Fruit fly (Drosophila melanogaster) S2 (cell line): ENCODE data around the gene Vsp37A.
"Not testable (repeated sequence)": the region's sequence is repeated elsewhere in the genome, so short reads cannot be mapped to it uniquely, and the experiment has no call there.

Experiments used
- CG8478 ChIP-seq: fragments of >200 bp; optimal IDR thresholded peaks from 2 replicates; lab custom pipeline; 2018
- CTCF ChIP-seq, 2 experiments: fragments of >200 bp; optimal IDR thresholded peaks; 2 replicates each; lab custom pipeline; 2018

Gene Vsp37A

DNA sequence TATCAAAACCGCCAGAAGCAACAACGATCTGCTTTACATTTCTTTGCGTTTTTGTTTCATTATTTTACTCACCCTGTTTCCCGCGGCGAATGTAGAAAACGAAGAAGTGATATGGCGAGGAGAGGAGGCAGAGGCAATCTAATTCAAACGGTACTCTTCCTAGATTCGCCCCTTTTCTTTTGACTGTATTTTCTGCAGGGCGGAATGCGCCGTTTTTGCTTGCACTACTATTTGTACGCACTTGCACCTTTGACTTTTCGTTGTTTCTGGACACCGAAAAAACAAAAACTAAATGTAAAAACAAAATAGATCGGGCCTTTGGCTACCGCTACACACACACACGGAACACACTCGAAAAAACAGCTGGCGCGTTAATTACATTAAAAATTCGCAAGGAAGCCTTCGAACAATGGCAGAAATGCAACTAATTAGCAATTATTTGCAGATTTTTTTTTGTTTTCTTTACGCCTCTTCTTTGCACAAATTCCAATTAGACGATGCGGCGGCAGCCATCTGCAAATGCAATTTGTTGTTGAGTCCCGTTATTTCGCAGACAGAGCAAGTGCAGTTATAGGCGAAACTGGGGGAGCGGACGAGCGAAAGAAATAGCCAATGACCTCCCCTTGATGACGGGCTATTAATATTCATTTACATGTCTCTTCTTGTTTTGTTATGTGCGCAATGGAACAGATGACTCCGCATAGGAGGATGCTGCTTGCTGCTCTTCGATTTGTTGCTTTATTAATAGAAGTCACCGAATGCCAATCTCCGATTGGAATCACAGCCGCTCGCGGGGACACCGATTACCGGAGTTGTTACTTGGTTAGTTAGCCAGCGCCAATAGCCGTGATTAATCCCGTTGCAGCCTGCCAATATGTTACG, 1.9 kb upstream of the Vsp37A start:
- no peak for TF ChIP-seq CTCF (optimal IDR thresholded peaks at IDR 0.05; lab: Kevin White, UChicago)
- no peak for TF ChIP-seq CG8478 (lab: Kevin White, UChicago)

DNA sequence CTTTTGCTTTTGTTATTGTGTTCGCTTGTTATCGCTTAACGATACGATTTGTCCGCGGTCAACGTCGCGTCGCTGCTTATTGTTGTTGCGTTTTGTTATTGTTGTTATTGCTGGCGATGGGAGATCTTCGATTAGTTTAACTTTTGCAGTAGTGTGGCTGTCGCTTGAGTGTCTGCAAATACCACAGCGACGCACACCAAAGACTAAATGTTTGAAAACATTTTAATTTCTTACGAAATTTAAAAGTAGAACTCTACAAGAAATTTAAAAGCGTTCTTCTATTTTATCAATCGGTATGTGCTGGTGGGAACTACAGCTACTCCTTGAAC, 1.3 kb upstream of the Vsp37A start, which contains the start of gene spdi:
Gene spdi (minus strand): TSS at position 94 of the 329 bp plus-strand sequence.
- no peak for TF ChIP-seq CTCF (optimal IDR thresholded peaks at IDR 0.05; lab: Kevin White, UChicago)
- no peak for TF ChIP-seq CG8478 (lab: Kevin White, UChicago)

DNA sequence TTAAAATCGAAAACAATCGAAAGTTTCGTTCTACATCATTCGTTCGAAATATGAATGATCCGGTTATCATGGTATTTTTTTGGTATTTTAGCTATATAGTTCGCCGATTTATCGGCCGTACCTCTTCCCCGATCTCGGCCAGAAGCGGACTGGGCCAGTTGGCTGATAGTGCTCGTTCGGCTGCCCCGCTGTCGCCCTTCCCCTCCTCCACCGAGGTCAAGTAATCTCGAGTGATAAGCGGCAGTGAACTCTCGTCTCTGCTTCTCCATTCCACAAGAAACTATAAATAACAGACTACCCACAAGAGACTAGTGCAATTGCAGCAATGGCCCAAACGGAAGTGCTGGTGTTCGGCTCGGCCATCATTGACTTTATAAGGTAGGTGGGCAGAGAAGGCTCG, 2.0 kb downstream of the Vsp37A start, which contains the start of gene CG13369:
Gene CG13369 (plus strand): TSS at position 112 of the 400 bp plus-strand sequence.
- no peak for TF ChIP-seq CG8478 (lab: Kevin White, UChicago)
- TF ChIP-seq CTCF (optimal IDR thresholded peaks at IDR 0.05; lab: Kevin White, UChicago) = no peak

DNA sequence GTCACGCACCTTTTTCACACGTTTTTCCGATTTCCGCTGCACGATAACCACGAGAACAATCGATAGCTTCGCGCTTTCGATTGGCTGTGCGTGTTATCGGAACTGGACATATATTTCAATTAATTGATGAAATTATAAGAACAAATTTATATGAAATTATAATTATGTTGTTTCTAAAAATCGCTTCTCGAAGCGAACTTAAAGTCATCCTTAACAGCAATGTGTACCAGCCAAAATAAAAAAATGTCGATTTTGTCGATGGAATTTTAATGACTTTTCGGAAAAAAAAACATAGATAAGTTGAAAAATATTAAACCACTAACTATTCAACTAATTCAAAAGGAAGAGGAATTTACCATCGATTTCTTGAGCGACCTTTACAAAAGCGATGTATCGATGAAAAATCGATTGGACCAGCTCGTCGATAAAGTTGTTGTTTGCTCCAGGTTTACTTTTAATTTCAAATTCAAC, 3.9 kb downstream of the Vsp37A start, which contains the start of the genes CG13364 and Hinfp:
Gene CG13364 (minus strand): TSS at position 47 of the 471 bp plus-strand sequence.
Gene Hinfp (plus strand): TSS at position 386 of the 471 bp plus-strand sequence.
- TF ChIP-seq CTCF (optimal IDR thresholded peaks at IDR 0.05; lab: Kevin White, UChicago) = no peak
- no peak for TF ChIP-seq CG8478 (lab: Kevin White, UChicago)

DNA sequence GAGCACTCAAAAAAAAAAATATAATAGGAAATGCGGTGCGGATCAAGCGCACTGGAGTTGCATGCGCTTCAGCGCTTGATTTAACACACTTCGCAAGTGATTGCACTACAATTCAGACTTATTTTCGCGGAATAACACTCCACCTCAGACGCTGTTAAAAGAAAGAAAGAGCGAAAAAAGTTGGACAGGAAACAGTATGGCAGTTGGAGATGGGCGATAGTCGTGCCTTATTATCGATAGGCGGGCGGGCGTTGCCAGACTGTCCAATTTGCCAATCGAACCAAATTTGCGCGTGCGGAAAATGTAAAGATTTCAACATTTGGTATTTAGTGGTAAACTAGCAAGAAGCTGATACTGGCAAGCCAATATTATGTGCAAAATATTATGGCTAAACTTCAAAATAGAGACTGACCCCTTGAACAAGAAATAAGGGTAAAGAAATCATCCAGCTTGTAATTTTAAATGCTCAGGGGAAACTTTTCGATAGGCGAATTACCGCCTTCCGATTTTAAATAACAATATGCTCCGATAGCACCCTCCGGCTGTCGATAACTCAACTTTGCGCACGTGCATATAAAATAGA, 8.0 kb downstream of the Vsp37A start, which contains the start of the genes RpL36 and Mybbp1A:
Gene RpL36 (minus strand): TSS at position 245 of the 583 bp plus-strand sequence.
Gene Mybbp1A (plus strand): TSS at position 535 of the 583 bp plus-strand sequence.
- TF ChIP-seq CTCF (optimal IDR thresholded peaks at IDR 0.05; lab: Kevin White, UChicago) (peak; percentile 22 to 26), CG8478 (lab: Kevin White, UChicago) (no peak)

DNA sequence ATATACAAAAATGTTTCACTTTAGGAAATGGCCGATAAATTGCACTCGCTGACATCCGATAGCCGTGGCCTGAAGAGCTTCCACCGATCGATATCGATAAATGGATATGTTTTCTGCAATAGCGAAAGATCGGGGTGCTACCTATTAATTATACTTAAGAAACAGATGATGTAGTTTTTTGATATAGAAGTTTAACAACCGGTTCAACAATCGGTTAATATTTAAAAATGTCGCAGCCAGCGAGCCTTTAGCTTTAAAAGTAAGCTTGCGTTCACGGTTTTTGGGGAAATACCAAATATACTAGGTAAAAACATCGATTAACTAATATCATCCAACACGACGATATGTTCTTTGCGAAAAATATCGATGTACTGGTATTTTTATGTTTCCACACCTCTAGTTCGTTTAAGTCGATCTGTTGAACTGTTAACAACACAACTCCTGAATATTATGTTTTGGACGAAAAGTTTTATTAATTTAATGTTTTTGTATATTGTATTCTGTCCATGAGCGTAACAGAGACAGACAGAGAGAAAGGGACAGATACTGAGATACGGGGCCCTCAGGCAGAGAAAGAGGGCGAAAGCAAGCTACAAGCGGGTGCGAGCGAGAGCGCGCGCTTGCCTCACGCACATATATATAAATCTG, 14.3 kb downstream of the Vsp37A start, which contains the start of gene Dredd:
Gene Dredd (minus strand): TSS at position 51 of the 648 bp plus-strand sequence.
- TF ChIP-seq CTCF (optimal IDR thresholded peaks at IDR 0.05; lab: Kevin White, UChicago) (no peak), CG8478 (lab: Kevin White, UChicago) (no peak)

DNA sequence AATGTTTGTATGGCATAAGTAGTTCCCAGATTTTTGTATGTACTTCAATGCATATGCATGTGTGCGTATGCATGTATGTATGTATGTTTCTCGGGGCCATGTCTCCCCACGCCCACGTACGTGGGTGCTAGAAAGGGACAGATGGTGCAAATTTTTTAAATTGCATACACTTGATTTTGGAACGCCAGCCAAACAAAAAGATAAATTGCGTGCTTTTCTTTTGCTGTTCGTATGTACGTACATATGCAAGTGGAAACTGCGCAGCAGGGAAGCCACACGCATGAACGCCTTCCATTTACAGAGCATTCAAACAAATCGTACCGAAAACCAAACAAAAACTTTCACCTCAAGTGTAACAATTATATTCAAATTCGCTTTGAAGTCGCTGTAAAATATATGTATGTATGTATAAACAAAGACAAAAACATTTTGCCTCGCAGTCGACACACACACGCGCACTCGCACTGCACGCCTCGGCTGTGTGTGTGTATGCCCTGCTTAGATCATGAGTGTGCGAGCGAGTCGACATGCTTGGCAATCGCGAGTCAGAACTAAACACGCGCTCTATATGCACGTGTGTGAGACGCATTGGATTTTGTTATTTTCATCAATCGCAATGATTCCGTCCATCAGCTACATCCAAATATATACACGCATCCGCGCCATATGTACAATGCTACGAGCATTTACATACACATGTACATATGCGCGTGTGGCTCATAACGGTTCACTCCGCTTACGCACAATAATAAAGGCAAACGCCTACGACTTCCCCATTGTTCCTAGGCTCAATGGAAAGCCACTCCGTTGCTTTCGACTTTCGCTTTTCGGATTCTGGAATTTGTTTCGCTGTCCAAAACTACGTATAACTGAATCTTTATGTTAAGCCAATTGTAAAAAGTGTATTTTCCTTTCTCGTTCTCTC, 15.5 kb downstream of the Vsp37A start:
- TF ChIP-seq CG8478 (lab: Kevin White, UChicago) (no peak), CTCF (optimal IDR thresholded peaks at IDR 0.05; lab: Kevin White, UChicago) (peak in 1 of 2 experiments; percentile 9)

DNA sequence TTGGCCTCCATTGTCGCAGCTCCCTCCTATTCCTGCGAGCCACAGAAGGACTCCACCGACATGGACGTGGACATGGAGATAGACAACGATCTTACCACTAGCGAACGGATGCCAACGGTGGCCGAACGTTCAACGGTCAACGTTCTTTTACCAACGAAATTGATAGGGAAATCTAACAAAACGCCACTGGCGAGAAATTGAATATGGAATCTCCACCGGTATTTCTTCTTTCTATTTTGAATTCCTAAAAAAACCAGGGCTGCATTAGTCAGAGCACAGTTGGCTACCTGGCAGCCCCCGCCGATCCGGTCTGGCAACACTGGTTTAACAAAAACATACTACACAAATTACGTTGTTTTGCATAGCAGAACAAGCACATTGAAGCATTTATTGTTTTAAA, 23.1 kb downstream of the Vsp37A start, which contains the start of gene CG13367:
Gene CG13367 (plus strand): TSS at position 301 of the 400 bp plus-strand sequence.
- not testable (repeated sequence) for TF ChIP-seq CTCF (optimal IDR thresholded peaks at IDR 0.05; lab: Kevin White, UChicago); CG8478 (lab: Kevin White, UChicago)

DNA sequence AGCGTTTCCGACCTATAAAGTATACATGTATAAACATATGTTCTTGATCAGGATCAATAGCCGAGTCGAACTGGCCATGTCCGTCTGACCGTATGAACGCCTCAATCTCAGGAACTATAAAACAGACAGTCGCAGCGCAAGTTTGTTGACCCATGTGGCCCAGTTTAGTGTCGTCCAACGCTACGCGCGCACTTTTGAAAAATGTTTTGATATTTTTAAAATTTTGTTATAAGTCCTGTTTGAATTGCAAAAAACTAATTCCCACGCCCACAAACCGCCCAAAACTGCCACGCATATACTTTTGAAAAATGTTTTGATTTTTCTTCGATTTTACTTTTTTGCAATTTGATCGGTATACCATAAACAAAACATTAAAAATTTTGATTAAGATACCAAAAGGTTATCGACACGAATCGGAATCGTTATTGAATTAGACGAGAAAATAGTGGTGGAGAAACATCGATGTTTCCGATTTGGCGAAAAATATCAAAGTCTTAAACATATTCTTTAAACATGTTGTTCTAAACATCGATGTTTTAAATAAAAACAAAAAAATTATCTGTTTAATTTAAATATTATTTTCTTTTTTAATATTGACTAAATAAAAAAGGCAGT, 25.2 kb downstream of the Vsp37A start:
- TF ChIP-seq CTCF (optimal IDR thresholded peaks at IDR 0.05; lab: Kevin White, UChicago) = no peak
- no peak for TF ChIP-seq CG8478 (lab: Kevin White, UChicago)

DNA sequence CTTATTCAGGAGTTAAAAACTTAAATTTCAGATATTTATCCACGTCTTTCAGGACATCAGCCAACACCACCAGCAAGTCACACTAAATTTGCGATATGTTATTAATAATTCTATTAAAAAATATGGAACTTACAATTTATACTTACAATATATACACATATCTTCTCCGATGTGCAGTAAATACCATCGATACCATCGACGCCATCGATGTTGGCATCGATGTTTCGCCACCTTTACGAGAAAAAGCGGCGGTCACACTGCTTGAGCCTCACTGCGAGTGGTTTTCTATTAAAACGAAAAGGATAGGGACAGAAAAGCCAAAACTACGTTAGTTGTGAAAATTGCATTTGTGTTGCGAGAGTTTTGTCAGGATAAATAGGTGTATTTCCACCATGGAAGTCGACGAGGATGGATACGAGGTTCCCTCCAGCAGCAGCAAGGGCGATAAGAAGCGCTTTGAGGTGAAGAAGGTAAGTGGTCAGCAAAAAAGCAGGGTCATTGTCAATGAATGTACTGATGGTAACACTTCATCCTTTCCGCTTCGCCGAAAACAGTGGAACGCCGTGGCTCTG, 25.8 kb downstream of the Vsp37A start, which contains the start of gene Roc1a:
Gene Roc1a (plus strand): TSS at position 249 of the 572 bp plus-strand sequence.
- TF ChIP-seq CG8478 (lab: Kevin White, UChicago) = no peak
- no peak for TF ChIP-seq CTCF (optimal IDR thresholded peaks at IDR 0.05; lab: Kevin White, UChicago)

DNA sequence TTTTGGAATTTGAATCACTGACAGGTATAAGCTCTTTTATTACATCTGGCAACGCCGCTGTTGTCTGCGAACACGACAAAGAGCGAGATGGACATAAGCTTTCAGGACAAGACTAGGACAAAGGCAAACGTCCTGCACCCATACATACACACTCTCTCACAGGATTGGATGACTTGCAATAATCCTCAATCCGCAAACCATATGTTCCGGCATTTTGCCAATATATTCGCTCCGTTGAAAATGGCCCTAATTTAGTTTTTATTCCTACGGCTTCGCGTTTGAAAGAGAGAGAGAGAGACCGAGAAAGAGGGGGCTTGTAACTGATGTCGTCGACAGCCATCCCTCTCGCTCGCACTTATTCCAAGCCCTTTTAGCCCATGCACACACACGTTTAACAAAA, 32.9 kb downstream of the Vsp37A start:
- TF ChIP-seq CTCF (optimal IDR thresholded peaks at IDR 0.05; lab: Kevin White, UChicago) (no peak), CG8478 (lab: Kevin White, UChicago) (no peak)

DNA sequence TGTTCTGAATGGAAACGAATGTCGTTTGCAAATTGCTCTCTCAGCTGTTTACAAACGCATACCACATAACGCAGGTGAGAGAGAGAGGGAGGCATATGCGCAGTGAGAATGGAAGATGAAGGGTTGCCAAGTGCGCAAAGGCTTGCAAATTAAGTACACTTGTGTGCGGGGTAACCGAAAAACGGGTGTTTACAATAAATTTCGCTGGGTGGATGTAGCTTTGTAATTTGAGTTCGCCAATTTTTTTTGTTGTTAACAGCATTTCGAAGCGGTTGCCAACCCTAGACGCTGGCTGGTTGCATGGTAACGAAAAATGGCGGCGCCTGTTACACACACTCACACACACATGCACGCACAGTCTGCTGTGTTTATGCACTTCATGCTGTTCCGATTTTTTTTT, 33.6 kb downstream of the Vsp37A start:
- TF ChIP-seq CTCF (optimal IDR thresholded peaks at IDR 0.05; lab: Kevin White, UChicago) (no peak), CG8478 (lab: Kevin White, UChicago) (no peak)
